Fruit fly (Drosophila melanogaster) whole organism, embryonic: ENCODE data around the gene CG17111.

Experiments used
- Bdp1 ChIP-seq: fragments of 200-800 bp; sonication (Bioruptor generic); optimal IDR thresholded peaks from 3 replicates; lab custom pipeline; 2016; ENCODE audit warnings: missing biosample characterization, missing genetic modification characterization
- Bgb ChIP-seq: fragments of 200-800 bp; sonication (Bioruptor generic); IDR thresholded peaks from 2 replicates; pipeline ENCODE4 v1.3.6; 2022; ENCODE audit warnings: missing biosample characterization, missing genetic modification characterization; ENCODE audit not compliant: partially characterized antibody
- CG1024 ChIP-seq: fragments of 200-800 bp; sonication (Bioruptor generic); IDR thresholded peaks from 2 replicates; pipeline ENCODE4 v1.3.6; 2022; ENCODE audit warnings: missing biosample characterization, missing genetic modification characterization
- CG10979 ChIP-seq: fragments of 200-800 bp; sonication (Bioruptor generic); optimal IDR thresholded peaks from 2 replicates; lab custom pipeline; 2018; ENCODE audit warnings: missing biosample characterization, mild to moderate bottlenecking, missing genetic modification characterization, moderate library complexity
- CG11247 ChIP-seq: fragments of 200-800 bp; sonication (Bioruptor generic); IDR thresholded peaks from 2 replicates; pipeline ENCODE4 v1.3.6; 2022; ENCODE audit warnings: missing biosample characterization, missing genetic modification characterization
- CG11695 ChIP-seq: fragments of 200-800 bp; sonication (Bioruptor generic); IDR thresholded peaks from 3 replicates; pipeline ENCODE4 v1.3.6; 2022; ENCODE audit warnings: missing biosample characterization, missing genetic modification characterization
- CG12155 ChIP-seq: fragments of 200-800 bp; sonication (Bioruptor generic); optimal IDR thresholded peaks from 3 replicates; lab custom pipeline; 2016; ENCODE audit warnings: missing biosample characterization, missing genetic modification characterization
- CG1233 ChIP-seq: fragments of 200-800 bp; sonication (Bioruptor generic); optimal IDR thresholded peaks from 4 replicates; lab custom pipeline; 2018; ENCODE audit warnings: missing biosample characterization, mild to moderate bottlenecking, missing genetic modification characterization
- CG12391 ChIP-seq: fragments of 200-800 bp; sonication (Bioruptor generic); optimal IDR thresholded peaks from 3 replicates; lab custom pipeline; 2018; ENCODE audit warnings: missing biosample characterization, mild to moderate bottlenecking, missing genetic modification characterization, moderate library complexity
- CG15479 ChIP-seq: fragments of 200-800 bp; sonication (Bioruptor generic); optimal IDR thresholded peaks from 3 replicates; lab custom pipeline; 2019; ENCODE audit warnings: missing biosample characterization, mild to moderate bottlenecking, missing genetic modification characterization, moderate library complexity
- CG15696 ChIP-seq: fragments of 200-800 bp; sonication (Bioruptor generic); optimal IDR thresholded peaks from 2 replicates; lab custom pipeline; 2019; ENCODE audit warnings: missing biosample characterization, mild to moderate bottlenecking, missing genetic modification characterization, moderate library complexity
- CG1603 ChIP-seq: fragments of 200-800 bp; sonication (Bioruptor generic); optimal IDR thresholded peaks from 2 replicates; lab custom pipeline; 2019; ENCODE audit warnings: missing biosample characterization, mild to moderate bottlenecking, missing genetic modification characterization, moderate library complexity
- CG16815 ChIP-seq: fragments of 200-800 bp; sonication (Bioruptor generic); optimal IDR thresholded peaks from 3 replicates; lab custom pipeline; 2017; ENCODE audit warnings: missing biosample characterization, mild to moderate bottlenecking, missing genetic modification characterization
- CG17612 ChIP-seq: fragments of 200-800 bp; sonication (Bioruptor generic); IDR thresholded peaks from 2 replicates; pipeline ENCODE4 v1.3.6; 2022; ENCODE audit warnings: missing biosample characterization, missing genetic modification characterization
- CG17802 ChIP-seq: fragments of 200-800 bp; sonication (Bioruptor generic); optimal IDR thresholded peaks from 2 replicates; lab custom pipeline; 2018; ENCODE audit warnings: missing biosample characterization, mild to moderate bottlenecking, missing genetic modification characterization, moderate library complexity
- CG3281 ChIP-seq: fragments of 200-800 bp; sonication (Bioruptor generic); optimal IDR thresholded peaks from 3 replicates; lab custom pipeline; 2017; ENCODE audit warnings: missing biosample characterization, mild to moderate bottlenecking, missing genetic modification characterization
- CG33213 ChIP-seq: fragments of 200-800 bp; sonication (Bioruptor generic); optimal IDR thresholded peaks from 3 replicates; lab custom pipeline; 2016; ENCODE audit warnings: missing biosample characterization, missing genetic modification characterization
- CG4617 ChIP-seq: fragments of 200-800 bp; sonication (Bioruptor generic); optimal IDR thresholded peaks from 3 replicates; lab custom pipeline; 2016; ENCODE audit warnings: missing biosample characterization, missing genetic modification characterization, borderline replicate concordance
- CG5245 ChIP-seq: fragments of 200-800 bp; sonication (Bioruptor generic); optimal IDR thresholded peaks from 3 replicates; lab custom pipeline; 2016; ENCODE audit warnings: missing biosample characterization, missing genetic modification characterization
- CG7271 ChIP-seq: fragments of 200-800 bp; sonication (Bioruptor generic); optimal IDR thresholded peaks from 2 replicates; lab custom pipeline; 2018; ENCODE audit warnings: missing biosample characterization, mild to moderate bottlenecking, missing genetic modification characterization, moderate library complexity
- CG7839 ChIP-seq: fragments of 200-800 bp; sonication (Bioruptor generic); optimal IDR thresholded peaks from 3 replicates; lab custom pipeline; 2018; ENCODE audit warnings: missing biosample characterization, mild to moderate bottlenecking, missing genetic modification characterization, moderate library complexity
- CG9727 ChIP-seq: fragments of 200-800 bp; sonication (Bioruptor generic); optimal IDR thresholded peaks from 3 replicates; lab custom pipeline; 2017; ENCODE audit warnings: missing biosample characterization, mild to moderate bottlenecking, missing genetic modification characterization
- Dad ChIP-seq: fragments of 200-800 bp; sonication (Bioruptor generic); optimal IDR thresholded peaks from 3 replicates; lab custom pipeline; 2016; ENCODE audit warnings: missing biosample characterization, missing genetic modification characterization
- Drgx ChIP-seq: fragments of 200-800 bp; sonication (Bioruptor generic); IDR thresholded peaks from 2 replicates; pipeline ENCODE4 v1.3.6; 2022; ENCODE audit warnings: missing biosample characterization, missing genetic modification characterization
- E2f1 ChIP-seq: fragments of 200-800 bp; sonication (Bioruptor generic); IDR thresholded peaks from 2 replicates; pipeline ENCODE4 v1.3.6; 2022; ENCODE audit warnings: missing biosample characterization, missing genetic modification characterization
- Hand ChIP-seq: fragments of 200-800 bp; sonication (Bioruptor generic); optimal IDR thresholded peaks from 2 replicates; lab custom pipeline; 2017; ENCODE audit warnings: mild to moderate bottlenecking, missing biosample characterization, missing genetic modification reagents, missing genetic modification characterization
- HmgZ ChIP-seq: fragments of 200-800 bp; sonication (Bioruptor generic); optimal IDR thresholded peaks from 2 replicates; lab custom pipeline; 2018; ENCODE audit warnings: missing biosample characterization, mild to moderate bottlenecking, missing genetic modification characterization
- Mad ChIP-seq: fragments of 200-800 bp; sonication (Bioruptor generic); optimal IDR thresholded peaks from 2 replicates; lab custom pipeline; 2016; ENCODE audit warnings: missing biosample characterization, missing genetic modification characterization
- Max ChIP-seq: fragments of 200-800 bp; sonication (Bioruptor generic); optimal IDR thresholded peaks from 2 replicates; lab custom pipeline; 2016; ENCODE audit warnings: missing biosample characterization, mild to moderate bottlenecking, missing genetic modification characterization
- Med ChIP-seq: fragments of 200-800 bp; sonication (Bioruptor generic); peaks from one replicate; lab custom pipeline; 2016; ENCODE audit warnings: missing biosample characterization, missing genetic modification characterization, mild to moderate bottlenecking, inconsistent platforms, moderate library complexity
- Nf-YB ChIP-seq: fragments of 200-800 bp; sonication (Bioruptor generic); optimal IDR thresholded peaks from 3 replicates; lab custom pipeline; 2019; ENCODE audit warnings: missing biosample characterization, mild to moderate bottlenecking, missing genetic modification characterization, moderate library complexity
- caup ChIP-seq: fragments of 200-800 bp; sonication (Bioruptor generic); optimal IDR thresholded peaks from 3 replicates; lab custom pipeline; 2017; ENCODE audit warnings: missing biosample characterization, mild to moderate bottlenecking, missing genetic modification characterization, moderate library complexity; ENCODE audit not compliant: severe bottlenecking
- corto ChIP-seq: fragments of 200-800 bp; sonication (Bioruptor generic); optimal IDR thresholded peaks from 2 replicates; lab custom pipeline; 2016; ENCODE audit warnings: missing biosample characterization, mild to moderate bottlenecking, missing genetic modification characterization, moderate library complexity
- danr ChIP-seq: fragments of 200-800 bp; sonication (Bioruptor generic); IDR thresholded peaks from 2 replicates; pipeline ENCODE4 v1.3.6; 2022; ENCODE audit warnings: missing biosample characterization, missing genetic modification characterization
- dmrt11E ChIP-seq: fragments of 200-800 bp; sonication (Bioruptor generic); optimal IDR thresholded peaks from 3 replicates; lab custom pipeline; 2018; ENCODE audit warnings: missing biosample characterization, mild to moderate bottlenecking, missing genetic modification characterization, moderate library complexity
- ewg ChIP-seq: fragments of 200-800 bp; sonication (Bioruptor generic); optimal IDR thresholded peaks from 3 replicates; lab custom pipeline; 2017; ENCODE audit warnings: mild to moderate bottlenecking, missing biosample characterization, missing genetic modification reagents, missing genetic modification characterization
- mirr ChIP-seq: fragments of 200-800 bp; sonication (Bioruptor generic); optimal IDR thresholded peaks from 3 replicates; lab custom pipeline; 2018; ENCODE audit warnings: missing biosample characterization, mild to moderate bottlenecking, missing genetic modification characterization
- nerfin-1 ChIP-seq: fragments of 200-800 bp; sonication (Bioruptor generic); optimal IDR thresholded peaks from 3 replicates; lab custom pipeline; 2019; ENCODE audit warnings: missing biosample characterization, mild to moderate bottlenecking, missing genetic modification characterization, moderate library complexity
- odd ChIP-seq: fragments of 200-800 bp; sonication (Bioruptor generic); optimal IDR thresholded peaks from 2 replicates; lab custom pipeline; 2017; ENCODE audit warnings: missing biosample characterization, mild to moderate bottlenecking, missing genetic modification characterization
- pan ChIP-seq, 4 experiments: fragments of >200 bp in 3 of 4; fragments of 200-800 bp in 1 of 4; sonication (Bioruptor generic) in 1 of 4; optimal IDR thresholded peaks in 3 of 4; IDR thresholded peaks in 1 of 4; 2 replicates each; pipeline versions ENCODE4 v1.3.6 to Lab custom; 2017 to 2022; ENCODE audit warnings: missing biosample characterization in 2 of 4, missing genetic modification characterization in 2 of 4, mixed read lengths in 1 of 4
- prd ChIP-seq, 3 experiments: fragments of >200 bp in 2 of 3; fragments of 200-800 bp in 1 of 3; sonication (Bioruptor generic) in 1 of 3; optimal IDR thresholded peaks in 2 of 3; IDR thresholded peaks in 1 of 3; 2 replicates in 2 of 3; 3 replicates in 1 of 3; pipeline versions ENCODE4 v1.3.6 to Lab custom; 2017 to 2022; ENCODE audit warnings: missing biosample characterization in 1 of 3, missing genetic modification characterization in 1 of 3
- sens ChIP-seq: fragments of 200-800 bp; sonication (Bioruptor generic); peaks from one replicate; lab custom pipeline; 2016; ENCODE audit warnings: missing biosample characterization, missing genetic modification characterization
- tll ChIP-seq, 2 experiments: fragments of 200-800 bp in 1 of 2; fragments of >200 bp in 1 of 2; sonication (Bioruptor generic) in 1 of 2; optimal IDR thresholded peaks; 2 replicates each; lab custom pipeline; 2017 to 2019; ENCODE audit warnings: missing biosample characterization in 2 of 2, missing genetic modification characterization in 2 of 2, mild to moderate bottlenecking in 1 of 2, moderate library complexity in 1 of 2
- unpg ChIP-seq: fragments of 200-800 bp; sonication (Bioruptor generic); optimal IDR thresholded peaks from 3 replicates; lab custom pipeline; 2018; ENCODE audit warnings: missing biosample characterization, mild to moderate bottlenecking, missing genetic modification characterization, moderate library complexity
- vnd ChIP-seq: fragments of 200-800 bp; sonication (Bioruptor generic); IDR thresholded peaks from 3 replicates; pipeline ENCODE4 v1.3.6; 2022; ENCODE audit warnings: missing biosample characterization, missing genetic modification characterization; ENCODE audit not compliant: partially characterized antibody

CG17111 gene

DNA sequence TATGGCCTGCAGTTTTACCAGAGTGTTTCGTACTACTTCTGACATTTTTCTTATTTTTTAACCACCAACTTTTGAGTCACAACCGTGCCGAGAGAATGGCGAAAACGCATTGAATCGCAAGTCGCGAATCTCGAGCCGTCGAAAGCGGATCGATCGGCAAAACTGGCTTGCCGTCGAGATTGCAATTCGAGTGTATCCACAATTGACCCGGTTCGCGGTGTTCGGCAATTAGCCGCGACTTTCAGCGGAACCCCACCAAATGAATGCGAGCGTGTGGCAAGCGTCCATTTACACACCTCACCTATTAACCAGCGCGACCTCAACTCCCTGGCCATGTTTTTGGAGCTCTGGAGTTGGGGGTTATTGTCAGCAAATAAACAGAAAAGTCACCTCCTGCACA is 31.6 kb downstream of the CG17111 start, which contains the start of gene CG13833:
TSS of gene CG13833 (minus strand) at position 101 of the 400 bp plus-strand sequence.
- no peak for TF ChIP-seq mirr (GFP tag; lab: Kevin White, UChicago)
- no peak for TF ChIP-seq Max (GFP tag; lab: Kevin White, UChicago)
- TF ChIP-seq odd, result no peak
- TF ChIP-seq Med (GFP tag; lab: Kevin White, UChicago), result peak; percentile 28
- peak; percentile 8 for TF ChIP-seq sens
- no peak for TF ChIP-seq pan (optimal IDR thresholded peaks at IDR 0.05; lab: Kevin White, UChicago)
- TF ChIP-seq pan (GFP tag; optimal IDR thresholded peaks at IDR 0.05 in 1 of 2, IDR thresholded peaks at IDR 0.05 in 1 of 2), result no peak
- no peak for TF ChIP-seq Nf-YB (GFP tag; lab: Kevin White, UChicago)
- TF ChIP-seq CG33213 (GFP tag; lab: Kevin White, UChicago), result no peak
- TF ChIP-seq Mad (GFP tag; lab: Kevin White, UChicago), result no peak
- no peak for TF ChIP-seq CG15479 (GFP tag; lab: Kevin White, UChicago)
- no peak for TF ChIP-seq Bdp1
- TF ChIP-seq, all 482 proteins: peak for 2

DNA sequence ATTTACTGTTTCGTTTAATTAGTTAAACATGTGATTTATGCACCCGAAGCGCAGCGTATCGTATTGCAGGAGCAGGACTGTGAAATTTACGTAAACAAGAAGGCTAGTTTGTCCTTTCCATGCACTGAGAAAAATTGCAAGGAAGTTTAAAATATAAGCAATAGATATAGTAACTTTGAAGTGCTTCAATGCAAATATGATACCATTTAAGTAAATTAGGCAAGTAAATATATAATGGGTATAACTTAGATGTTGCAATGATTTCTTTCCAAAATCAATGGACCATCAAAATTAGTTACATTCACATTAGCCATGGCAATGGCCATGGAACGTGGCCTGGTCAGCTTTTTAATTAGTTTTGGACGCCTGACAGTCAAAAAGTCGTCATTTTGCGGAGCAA is 36.2 kb downstream of the CG17111 start:
- TF ChIP-seq prd (optimal IDR thresholded peaks at IDR 0.05; lab: Kevin White, UChicago), result no peak
- 0 out of 3 replicates have a peak, but pooled peaks have one; percentile 41 for TF ChIP-seq prd (GFP tag; IDR thresholded peaks at IDR 0.05; lab: Robert Waterston, UW)
- no peak for TF ChIP-seq CG16815 (GFP tag; lab: Kevin White, UChicago)
- peak; percentile 38 for TF ChIP-seq dmrt11E (tag; lab: Kevin White, UChicago)
- no peak for TF ChIP-seq vnd (GFP tag; lab: Robert Waterston, UW)
- TF ChIP-seq Dad (GFP tag; lab: Kevin White, UChicago), result no peak
- TF ChIP-seq CG15696 (tag; lab: Kevin White, UChicago), result peak; percentile 66
- TF ChIP-seq HmgZ (tag; lab: Kevin White, UChicago), result no peak
- TF ChIP-seq CG9727 (GFP tag; lab: Kevin White, UChicago), result peak; percentile 18
- TF ChIP-seq CG10979, result peak; percentile 4
- TF ChIP-seq Bgb (GFP tag; lab: Robert Waterston, UW), result no peak
- no peak for TF ChIP-seq CG17612 (GFP tag; lab: Robert Waterston, UW)
- no peak for TF ChIP-seq CG3281 (GFP tag; lab: Kevin White, UChicago)
- no peak for TF ChIP-seq corto (GFP tag; lab: Kevin White, UChicago)
- TF ChIP-seq Med (GFP tag; lab: Kevin White, UChicago), result peak; percentile 53
- TF ChIP-seq sens, result peak; percentile 80
- peak; percentile 1 for TF ChIP-seq CG1603
- peak; percentile 1 for TF ChIP-seq CG7839 (tag; lab: Kevin White, UChicago)
- TF ChIP-seq, all 482 proteins: peak for 9

DNA sequence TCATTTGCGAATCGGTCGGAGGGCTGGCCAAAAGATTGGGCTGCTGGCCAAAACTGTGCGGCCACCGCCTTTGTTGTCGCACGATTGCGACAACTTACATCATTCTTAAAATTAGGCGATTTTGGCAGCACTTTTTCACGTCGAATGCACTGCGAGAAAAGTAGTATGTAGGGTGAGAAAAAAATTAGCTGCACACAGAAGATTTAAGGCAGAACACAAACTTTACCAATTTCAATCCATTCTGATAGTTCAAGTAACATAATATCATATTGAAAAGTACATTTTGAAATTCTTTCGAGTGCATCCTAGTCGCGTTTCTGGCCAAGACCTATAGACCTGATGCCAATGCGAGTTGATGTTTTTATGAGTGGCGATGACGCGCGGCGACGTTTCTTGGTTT is 38.6 kb downstream of the CG17111 start:
- peak; percentile 55 for TF ChIP-seq unpg (GFP tag; lab: Kevin White, UChicago)
- no peak for TF ChIP-seq nerfin-1
- TF ChIP-seq CG11695 (GFP tag; lab: Robert Waterston, UW), result peak; percentile 39; the same call in 1 of the 3 replicates
- TF ChIP-seq danr (GFP tag; lab: Robert Waterston, UW), result 0 out of 2 replicates have a peak, but pooled peaks have one; percentile 18
- peak; percentile 62 for TF ChIP-seq CG12155 (GFP tag; lab: Kevin White, UChicago)
- peak; percentile 32 for TF ChIP-seq CG12391 (tag; lab: Kevin White, UChicago)
- peak; percentile 13 for TF ChIP-seq CG5245
- no peak for TF ChIP-seq ewg (GFP tag; lab: Kevin White, UChicago)
- TF ChIP-seq CG1024 (GFP tag; lab: Robert Waterston, UW), result no peak
- no peak for TF ChIP-seq Dad (GFP tag; lab: Kevin White, UChicago)
- no peak for TF ChIP-seq CG4617
- TF ChIP-seq CG17802 (tag; lab: Kevin White, UChicago), result no peak
- peak; percentile 67 for TF ChIP-seq CG11247 (GFP tag; lab: Robert Waterston, UW)
- no peak for TF ChIP-seq tll (GFP tag; optimal IDR thresholded peaks at IDR 0.05; lab: Kevin White, UChicago)
- TF ChIP-seq Hand (GFP tag; lab: Kevin White, UChicago), result no peak
- peak; percentile 40 for TF ChIP-seq caup (GFP tag; lab: Kevin White, UChicago)
- TF ChIP-seq CG7271 (tag; lab: Kevin White, UChicago), result no peak
- TF ChIP-seq CG1233 (GFP tag; lab: Kevin White, UChicago), result peak; percentile 21
- TF ChIP-seq Drgx (GFP tag; lab: Robert Waterston, UW), result peak; percentile 46; the same call in 1 of the 2 replicates
- TF ChIP-seq E2f1 (GFP tag; lab: Robert Waterston, UW), result peak; percentile 54; the same call in 1 of the 2 replicates
